Worm (Caenorhabditis elegans): ENCODE data around the gene T02G5.15.

- TF ChIP-seq dao-5 (tag; optimal IDR thresholded peaks at IDR 0.05) (no peak), W03F9.2 (tag; optimal IDR thresholded peaks at IDR 0.05) (no peak), him-1 (tag; optimal IDR thresholded peaks at IDR 0.05) (no peak)
Observed at ce11 chrII:7115638-7116037, 31.5 kb downstream of the T02G5.15 start, which contains the start of gene cutl-5.
